Fruit fly (Drosophila melanogaster) whole organism, prepupa: ENCODE measurements around the gene Cp19.

Source experiments
- Blimp-1 ChIP-seq: fragments of 200-800 bp; sonication (Bioruptor generic); optimal IDR thresholded peaks from 3 replicates; lab custom pipeline; 2017; ENCODE audit warnings: missing biosample characterization, missing genetic modification characterization, mild to moderate bottlenecking, moderate library complexity, missing genetic modification reagents
- CG10631 ChIP-seq: fragments of 200-800 bp; sonication (Bioruptor generic); optimal IDR thresholded peaks from 2 replicates; lab custom pipeline; 2016; ENCODE audit warnings: missing biosample characterization, missing genetic modification characterization
- CG10669 ChIP-seq: fragments of 200-800 bp; sonication (Bioruptor generic); optimal IDR thresholded peaks from 3 replicates; lab custom pipeline; 2018; ENCODE audit warnings: missing biosample characterization, mild to moderate bottlenecking, missing genetic modification characterization, moderate library complexity
- CG11294 ChIP-seq: fragments of 200-800 bp; sonication (Bioruptor generic); IDR thresholded peaks from 2 replicates; pipeline ENCODE4 v1.3.6; 2022; ENCODE audit warnings: missing biosample characterization, missing genetic modification characterization
- CG11762 ChIP-seq: fragments of 200-800 bp; sonication (Bioruptor generic); optimal IDR thresholded peaks from 3 replicates; lab custom pipeline; 2016; ENCODE audit warnings: missing biosample characterization, missing genetic modification characterization; ENCODE audit not compliant: insufficient read depth
- CG11902 ChIP-seq: fragments of 200-800 bp; sonication (Bioruptor generic); optimal IDR thresholded peaks from 3 replicates; lab custom pipeline; 2016; ENCODE audit warnings: missing biosample characterization, missing genetic modification characterization
- CG16779 ChIP-seq: fragments of 200-800 bp; sonication (Bioruptor generic); optimal IDR thresholded peaks from 3 replicates; lab custom pipeline; 2017; ENCODE audit warnings: missing biosample characterization, mild to moderate bottlenecking, missing genetic modification characterization
- CG3032 ChIP-seq: fragments of 200-800 bp; optimal IDR thresholded peaks from 2 replicates; lab custom pipeline; 2019; ENCODE audit warnings: missing biosample characterization, mild to moderate bottlenecking, missing genetic modification characterization, moderate library complexity
- CG31627 ChIP-seq: fragments of 200-800 bp; sonication (Bioruptor generic); optimal IDR thresholded peaks from 3 replicates; lab custom pipeline; 2016; ENCODE audit warnings: missing biosample characterization, missing genetic modification characterization
- CG32006 ChIP-seq: fragments of 200-800 bp; sonication (Bioruptor generic); optimal IDR thresholded peaks from 3 replicates; lab custom pipeline; 2017; ENCODE audit warnings: missing biosample characterization, mild to moderate bottlenecking, missing genetic modification characterization
- CG3919 ChIP-seq: fragments of 200-800 bp; sonication (Bioruptor generic); optimal IDR thresholded peaks from 3 replicates; lab custom pipeline; 2016; ENCODE audit warnings: missing biosample characterization, missing genetic modification characterization
- CG4318 ChIP-seq: fragments of 200-800 bp; sonication (Bioruptor generic); optimal IDR thresholded peaks from 3 replicates; lab custom pipeline; 2017; ENCODE audit warnings: missing biosample characterization, mild to moderate bottlenecking, missing genetic modification characterization
- CG6163 ChIP-seq: fragments of 200-800 bp; sonication (Bioruptor generic); IDR thresholded peaks from 3 replicates; pipeline ENCODE4 v1.3.6; 2022; ENCODE audit warnings: missing biosample characterization, missing genetic modification characterization
- CG6276 ChIP-seq: fragments of 200-800 bp; sonication (Bioruptor generic); optimal IDR thresholded peaks from 2 replicates; lab custom pipeline; 2017; ENCODE audit warnings: missing biosample characterization, mild to moderate bottlenecking, missing genetic modification characterization
- CG6792 ChIP-seq: fragments of 200-800 bp; sonication (Bioruptor generic); optimal IDR thresholded peaks from 3 replicates; lab custom pipeline; 2016; ENCODE audit warnings: missing biosample characterization, missing genetic modification characterization
- CG6808 ChIP-seq: fragments of 200-800 bp; sonication (Bioruptor generic); optimal IDR thresholded peaks from 3 replicates; lab custom pipeline; 2017; ENCODE audit warnings: missing biosample characterization, missing genetic modification characterization, mild to moderate bottlenecking, moderate library complexity, missing genetic modification reagents
- CG7368 ChIP-seq: fragments of 200-800 bp; sonication (Bioruptor generic); optimal IDR thresholded peaks from 3 replicates; lab custom pipeline; 2016; ENCODE audit warnings: missing biosample characterization, missing genetic modification characterization
- CG8119 ChIP-seq: fragments of 200-800 bp; sonication (Bioruptor generic); IDR thresholded peaks from 3 replicates; pipeline ENCODE4 v1.3.6; 2022; ENCODE audit warnings: missing biosample characterization, missing genetic modification characterization
- CG8319 ChIP-seq: fragments of 200-800 bp; sonication (Bioruptor generic); optimal IDR thresholded peaks from 3 replicates; lab custom pipeline; 2016; ENCODE audit warnings: missing biosample characterization, missing genetic modification characterization
- CG8632 ChIP-seq: fragments of 200-800 bp; sonication (Bioruptor generic); optimal IDR thresholded peaks from 3 replicates; lab custom pipeline; 2016; ENCODE audit warnings: missing biosample characterization, missing genetic modification characterization
- CG9139 ChIP-seq: fragments of 200-800 bp; sonication (Bioruptor generic); optimal IDR thresholded peaks from 3 replicates; lab custom pipeline; 2017; ENCODE audit warnings: missing biosample characterization, mild to moderate bottlenecking, missing genetic modification characterization
- Eip75B ChIP-seq: fragments of 200-800 bp; sonication (Bioruptor generic); optimal IDR thresholded peaks from 3 replicates; lab custom pipeline; 2016; ENCODE audit warnings: missing biosample characterization, missing genetic modification characterization
- Eip78C ChIP-seq: fragments of 200-800 bp; sonication (Bioruptor generic); peaks from one replicate; lab custom pipeline; 2016; ENCODE audit warnings: missing biosample characterization, missing genetic modification characterization
- Ets21C ChIP-seq: fragments of 200-800 bp; sonication (Bioruptor generic); optimal IDR thresholded peaks from 3 replicates; lab custom pipeline; 2016; ENCODE audit warnings: missing biosample characterization, missing genetic modification characterization
- Ets96B ChIP-seq: fragments of 200-800 bp; optimal IDR thresholded peaks from 2 replicates; lab custom pipeline; 2019; ENCODE audit warnings: missing biosample characterization, mild to moderate bottlenecking, missing genetic modification characterization, moderate library complexity
- Hr38 ChIP-seq: sonication (Bioruptor generic); optimal IDR thresholded peaks from 2 replicates; lab custom pipeline; 2016; ENCODE audit warnings: missing biosample characterization, missing genetic modification characterization
- Hr39 ChIP-seq: fragments of 200-800 bp; sonication (Bioruptor generic); optimal IDR thresholded peaks from 2 replicates; lab custom pipeline; 2016; ENCODE audit warnings: missing biosample characterization, missing genetic modification characterization
- Hr4 ChIP-seq: fragments of 200-800 bp; sonication (Bioruptor generic); optimal IDR thresholded peaks from 3 replicates; lab custom pipeline; 2016; ENCODE audit warnings: missing biosample characterization, missing genetic modification characterization
- Lpt ChIP-seq: fragments of 200-800 bp; sonication (Bioruptor generic); optimal IDR thresholded peaks from 3 replicates; lab custom pipeline; 2016; ENCODE audit warnings: missing biosample characterization, missing genetic modification characterization
- Met ChIP-seq: fragments of 200-800 bp; sonication (Bioruptor generic); optimal IDR thresholded peaks from 3 replicates; lab custom pipeline; 2016; ENCODE audit warnings: missing biosample characterization, missing genetic modification characterization
- OdsH ChIP-seq: fragments of 200-800 bp; sonication (Bioruptor generic); optimal IDR thresholded peaks from 3 replicates; lab custom pipeline; 2016; ENCODE audit warnings: missing biosample characterization, missing genetic modification characterization
- Smox ChIP-seq: fragments of 200-800 bp; sonication (Bioruptor generic); optimal IDR thresholded peaks from 3 replicates; lab custom pipeline; 2016; ENCODE audit warnings: missing biosample characterization, missing genetic modification characterization
- Sox102F ChIP-seq: fragments of 200-800 bp; sonication (Bioruptor generic); optimal IDR thresholded peaks from 2 replicates; lab custom pipeline; 2016; ENCODE audit warnings: missing biosample characterization, mild to moderate bottlenecking, missing genetic modification characterization
- Sox14 ChIP-seq: fragments of 200-800 bp; sonication (Bioruptor generic); optimal IDR thresholded peaks from 3 replicates; lab custom pipeline; 2016; ENCODE audit warnings: missing biosample characterization, missing genetic modification characterization
- Sox15 ChIP-seq: fragments of 200-800 bp; sonication (Bioruptor generic); optimal IDR thresholded peaks from 3 replicates; lab custom pipeline; 2016; ENCODE audit warnings: missing biosample characterization, missing genetic modification characterization
- achi ChIP-seq: fragments of 200-800 bp; sonication (Bioruptor generic); optimal IDR thresholded peaks from 3 replicates; lab custom pipeline; 2016; ENCODE audit warnings: missing biosample characterization, missing genetic modification characterization
- acj6 ChIP-seq: fragments of 200-800 bp; sonication (Bioruptor generic); optimal IDR thresholded peaks from 3 replicates; lab custom pipeline; 2016; ENCODE audit warnings: missing biosample characterization, missing genetic modification characterization
- cyc ChIP-seq: fragments of 200-800 bp; sonication (Bioruptor generic); optimal IDR thresholded peaks from 3 replicates; lab custom pipeline; 2016; ENCODE audit warnings: missing biosample characterization, missing genetic modification characterization
- dac ChIP-seq: fragments of 200-800 bp; sonication (Bioruptor generic); optimal IDR thresholded peaks from 2 replicates; lab custom pipeline; 2017; ENCODE audit warnings: missing biosample characterization, mild to moderate bottlenecking, missing genetic modification characterization
- dsx ChIP-seq: fragments of 200-800 bp; optimal IDR thresholded peaks from 3 replicates; lab custom pipeline; 2019; ENCODE audit warnings: missing biosample characterization, mild to moderate bottlenecking, missing genetic modification characterization, moderate library complexity; ENCODE audit not compliant: poor library complexity, severe bottlenecking
- fd59A ChIP-seq: fragments of 200-800 bp; sonication (Bioruptor generic); optimal IDR thresholded peaks from 2 replicates; lab custom pipeline; 2017; ENCODE audit warnings: missing biosample characterization, mild to moderate bottlenecking, missing genetic modification characterization, missing genetic modification reagents
- fd85E ChIP-seq: fragments of 200-800 bp; sonication (Bioruptor generic); optimal IDR thresholded peaks from 3 replicates; lab custom pipeline; 2016; ENCODE audit warnings: missing biosample characterization, missing genetic modification characterization
- fkh ChIP-seq: fragments of 200-800 bp; sonication (Bioruptor generic); optimal IDR thresholded peaks from 3 replicates; lab custom pipeline; 2017; ENCODE audit warnings: missing biosample characterization, mild to moderate bottlenecking, missing genetic modification characterization, moderate library complexity
- lz ChIP-seq: fragments of 200-800 bp; sonication (Bioruptor generic); optimal IDR thresholded peaks from 3 replicates; lab custom pipeline; 2016; ENCODE audit warnings: missing biosample characterization, missing genetic modification characterization
- net ChIP-seq: fragments of 200-800 bp; sonication (Bioruptor generic); optimal IDR thresholded peaks from 3 replicates; lab custom pipeline; 2016; ENCODE audit warnings: missing biosample characterization, missing genetic modification characterization
- pdm3 ChIP-seq: fragments of 200-800 bp; sonication (Bioruptor generic); optimal IDR thresholded peaks from 3 replicates; lab custom pipeline; 2016; ENCODE audit warnings: missing biosample characterization, missing genetic modification characterization
- salr ChIP-seq, 2 experiments: fragments of 200-800 bp; sonication (Bioruptor generic); optimal IDR thresholded peaks; 3 replicates each; lab custom pipeline; 2016 to 2018; ENCODE audit warnings: missing biosample characterization in 2 of 2, missing genetic modification characterization in 2 of 2, mild to moderate bottlenecking in 1 of 2
- ss ChIP-seq, 2 experiments: fragments of 200-800 bp; sonication (Bioruptor generic); optimal IDR thresholded peaks; 2 replicates in 1 of 2; 3 replicates in 1 of 2; lab custom pipeline; 2017 to 2018; ENCODE audit warnings: mild to moderate bottlenecking in 2 of 2, missing biosample characterization in 2 of 2, missing genetic modification characterization in 2 of 2, moderate library complexity in 1 of 2
- svp ChIP-seq: fragments of 200-800 bp; sonication (Bioruptor generic); peaks from one replicate; lab custom pipeline; 2016; ENCODE audit warnings: missing biosample characterization, missing genetic modification characterization
- topi ChIP-seq: fragments of 200-800 bp; sonication (Bioruptor generic); optimal IDR thresholded peaks from 3 replicates; lab custom pipeline; 2016; ENCODE audit warnings: missing biosample characterization, missing genetic modification characterization

Cp19 gene

dm6 chr3L:8763037-8763454, 33.4 kb downstream of the Cp19 start (continued):
- TF ChIP-seq CG6276 (GFP tag; lab: Kevin White, UChicago) (peak; percentile 20), CG10631 (GFP tag; lab: Kevin White, UChicago) (no peak), CG10669 (GFP tag; lab: Kevin White, UChicago) (no peak), fkh (no peak), CG11902 (GFP tag; lab: Kevin White, UChicago) (peak; percentile 37), CG11294 (GFP tag; lab: Robert Waterston, UW) (no peak), Ets96B (tag; lab: Kevin White, UChicago) (no peak), OdsH (GFP tag; lab: Kevin White, UChicago) (peak; percentile 48), ss (GFP tag; optimal IDR thresholded peaks at IDR 0.05; lab: Kevin White, UChicago) (no peak), CG4318 (no peak), CG16779 (no peak)

dm6 chr3L:8763794-8764193, 34.1 kb downstream of the Cp19 start:
- TF ChIP-seq CG3919 (GFP tag; lab: Kevin White, UChicago) (peak; percentile 5), CG6163 (GFP tag; lab: Robert Waterston, UW) (no peak), Ets21C (GFP tag; lab: Kevin White, UChicago) (peak; percentile 50), CG11294 (GFP tag; lab: Robert Waterston, UW) (no peak), CG9139 (no peak), CG32006 (no peak), Sox102F (GFP tag; lab: Kevin White, UChicago) (peak; percentile 71), Hr39 (GFP tag; lab: Kevin White, UChicago) (peak; percentile 73), Eip75B (GFP tag; lab: Kevin White, UChicago) (no peak), cyc (peak; percentile 69), Sox14 (GFP tag; lab: Kevin White, UChicago) (peak; percentile 27), ss (GFP tag; optimal IDR thresholded peaks at IDR 0.05; lab: Kevin White, UChicago) (no peak), Lpt (GFP tag; lab: Kevin White, UChicago) (no peak), CG6792 (GFP tag; lab: Kevin White, UChicago) (no peak), CG31627 (GFP tag; lab: Kevin White, UChicago) (peak; percentile 80), Blimp-1 (GFP tag; lab: Kevin White, UChicago) (no peak), topi (peak; percentile 81), CG6808 (GFP tag; lab: Kevin White, UChicago) (no peak), CG8119 (GFP tag; lab: Robert Waterston, UW) (no peak), achi (GFP tag; lab: Kevin White, UChicago) (no peak), CG11902 (GFP tag; lab: Kevin White, UChicago) (peak; percentile 34), Hr4 (GFP tag; lab: Kevin White, UChicago) (no peak), net (GFP tag; lab: Kevin White, UChicago) (no peak), fd85E (GFP tag; lab: Kevin White, UChicago) (no peak), Hr38 (no peak), CG8319 (no peak), pdm3 (peak; percentile 32), Sox15 (GFP tag; lab: Kevin White, UChicago) (peak; percentile 29), CG10631 (GFP tag; lab: Kevin White, UChicago) (no peak), CG3032 (tag; lab: Kevin White, UChicago) (no peak), dac (GFP tag; lab: Kevin White, UChicago) (no peak), CG11762 (GFP tag; lab: Kevin White, UChicago) (no peak), CG8632 (GFP tag; lab: Kevin White, UChicago) (peak; percentile 16), CG6276 (GFP tag; lab: Kevin White, UChicago) (no peak), CG7368 (GFP tag; lab: Kevin White, UChicago) (no peak), acj6 (GFP tag; lab: Kevin White, UChicago) (peak; percentile 32), fkh (no peak), Eip78C (peak; percentile 69), dsx (GFP tag; lab: Kevin White, UChicago) (no peak), svp (GFP tag; lab: Kevin White, UChicago) (peak; percentile 91), fd59A (no peak), CG10669 (GFP tag; lab: Kevin White, UChicago) (no peak), Met (GFP tag; lab: Kevin White, UChicago) (peak; percentile 77), lz (peak; percentile 39), Smox (GFP tag; lab: Kevin White, UChicago) (peak; percentile 69), CG4318 (no peak), salr (GFP tag; optimal IDR thresholded peaks at IDR 0.05; lab: Kevin White, UChicago) (no peak)
